Worm (Caenorhabditis elegans): Measurements from ENCODE around the gene flr-1.
A peak's percentile ranks its signal among the peaks of the same experiment; 100 is the strongest.

flr-1 gene

DNA sequence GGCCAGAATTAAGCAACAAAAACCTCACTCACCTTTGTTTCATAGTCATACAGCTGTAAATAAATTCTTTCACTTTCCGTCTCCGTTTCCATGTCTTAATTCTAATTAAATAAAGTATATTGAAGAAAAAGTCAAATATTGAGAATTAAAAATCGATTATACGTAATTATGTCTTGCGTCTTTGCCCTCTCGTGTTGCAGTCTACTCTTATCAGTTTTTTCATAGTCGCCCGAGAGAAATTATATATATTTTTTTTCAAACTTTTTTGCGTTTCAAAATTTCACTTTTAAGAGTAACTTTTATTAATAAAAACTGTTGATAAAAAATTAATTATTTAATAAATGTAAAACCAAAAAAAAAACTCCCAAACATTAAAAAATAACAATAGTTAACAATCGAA lies at the start of gene flr-1:
flr-1 (minus strand) TSS at position 101 of the 400 bp plus-strand sequence.
- no peak for TF ChIP-seq W03F9.2 (tag; optimal IDR thresholded peaks at IDR 0.05)
- no peak for TF ChIP-seq him-1 (tag; optimal IDR thresholded peaks at IDR 0.05)

DNA sequence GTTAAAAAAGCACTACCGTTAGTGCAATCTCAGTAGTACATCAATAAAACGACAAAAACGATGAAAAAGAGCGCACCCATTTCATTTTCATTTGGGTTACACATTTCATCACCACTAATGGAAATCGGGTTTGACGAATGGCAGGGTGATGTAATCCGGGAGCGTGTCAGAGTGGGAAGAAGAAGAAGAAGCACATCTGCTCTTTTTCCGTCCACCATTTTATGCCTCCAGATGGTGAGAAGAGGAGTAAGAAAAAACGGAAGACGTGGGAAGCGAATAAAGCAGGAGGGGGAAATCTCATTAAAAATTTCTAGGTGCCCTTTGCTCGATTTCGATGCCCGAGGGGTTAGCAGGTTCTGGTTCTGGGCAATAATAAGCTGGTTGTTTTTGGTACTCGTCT lies 49.7 kb upstream of the flr-1 start:
- TF ChIP-seq him-1 (tag; optimal IDR thresholded peaks at IDR 0.05) (no peak), W03F9.2 (tag; optimal IDR thresholded peaks at IDR 0.05) (no peak), dao-5 (tag; optimal IDR thresholded peaks at IDR 0.05) (no peak)

DNA sequence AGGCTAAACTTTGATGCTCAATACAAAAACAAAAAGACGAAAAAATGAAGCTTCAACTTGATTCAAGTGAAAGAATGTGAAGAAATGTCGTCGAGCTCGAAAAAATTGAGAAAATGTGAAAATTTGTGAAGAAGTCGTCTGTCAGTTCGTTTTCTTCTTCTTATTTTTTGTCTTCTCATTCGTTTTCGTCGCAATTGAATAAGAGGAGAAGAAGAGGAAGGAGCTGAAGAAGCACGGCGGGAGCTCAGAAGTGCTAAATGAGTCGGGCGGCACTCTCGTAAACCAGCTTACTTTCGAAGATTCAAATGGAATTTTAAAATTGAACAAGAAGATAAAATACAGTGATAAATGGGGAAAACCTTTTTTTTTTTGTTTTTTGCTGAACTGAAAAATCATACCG lies 48.9 kb upstream of the flr-1 start:
- TF ChIP-seq him-1 (tag; optimal IDR thresholded peaks at IDR 0.05), result no peak
- TF ChIP-seq dao-5 (tag; optimal IDR thresholded peaks at IDR 0.05), result no peak
- TF ChIP-seq W03F9.2 (tag; optimal IDR thresholded peaks at IDR 0.05), result no peak

DNA sequence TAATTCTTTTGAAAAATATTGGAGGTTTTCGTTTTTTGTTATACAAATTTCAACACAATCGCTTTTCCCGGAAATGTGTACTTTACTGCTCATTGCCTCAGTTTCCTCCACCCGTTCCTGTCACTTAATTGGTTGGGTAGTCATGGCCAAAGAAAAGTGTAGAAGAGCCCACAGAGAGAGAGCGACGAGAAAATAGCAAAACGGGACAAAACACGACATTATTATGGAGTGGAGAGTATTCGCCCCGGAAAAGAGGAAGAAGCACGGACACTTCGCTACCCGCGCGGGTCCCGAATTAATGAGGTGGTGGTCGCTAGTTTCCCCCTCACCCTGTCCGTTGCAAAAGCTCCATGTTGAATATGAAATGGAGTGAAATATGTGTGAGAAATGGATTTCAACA lies 47.5 kb upstream of the flr-1 start:
- TF ChIP-seq him-1 (tag; optimal IDR thresholded peaks at IDR 0.05), result no peak
- TF ChIP-seq W03F9.2 (tag; optimal IDR thresholded peaks at IDR 0.05), result no peak
- no peak for TF ChIP-seq dao-5 (tag; optimal IDR thresholded peaks at IDR 0.05)

ce11 chrX:13502282-13502681 lies 45.9 kb upstream of the flr-1 start:
- TF ChIP-seq dao-5 (tag; optimal IDR thresholded peaks at IDR 0.05) (no peak), him-1 (tag; optimal IDR thresholded peaks at IDR 0.05) (peak; percentile 85)

DNA sequence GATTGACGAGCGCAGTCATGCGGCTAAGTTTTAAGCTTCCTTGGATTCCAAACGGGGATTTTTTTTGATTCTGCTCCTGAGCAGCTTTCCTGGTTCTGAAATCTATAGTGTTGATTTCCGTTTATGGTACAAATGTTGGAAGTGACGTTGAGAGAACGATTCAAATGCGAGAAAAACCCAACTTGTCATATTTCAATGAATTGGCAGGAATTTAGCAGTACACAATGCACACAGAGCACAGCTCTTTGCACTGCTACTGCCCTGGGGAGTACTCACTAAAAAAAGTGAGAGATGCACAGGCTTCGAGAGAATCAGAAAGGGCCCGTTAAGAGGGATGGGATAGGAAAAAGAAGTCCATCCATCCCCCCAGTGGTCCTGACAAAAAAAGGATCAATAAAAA lies 44.2 kb upstream of the flr-1 start, which contains the start of gene sad-1:
sad-1 (minus strand) TSS at position 101 of the 400 bp plus-strand sequence.
- TF ChIP-seq dao-5 (tag; optimal IDR thresholded peaks at IDR 0.05) (no peak), him-1 (tag; optimal IDR thresholded peaks at IDR 0.05) (no peak), W03F9.2 (tag; optimal IDR thresholded peaks at IDR 0.05) (no peak)

ce11 chrX:13499923-13500322 lies 43.6 kb upstream of the flr-1 start:
- TF ChIP-seq W03F9.2 (tag; optimal IDR thresholded peaks at IDR 0.05) (no peak), dao-5 (tag; optimal IDR thresholded peaks at IDR 0.05) (no peak), him-1 (tag; optimal IDR thresholded peaks at IDR 0.05) (no peak)

ce11 chrX:13499098-13499497 lies 42.8 kb upstream of the flr-1 start:
- TF ChIP-seq him-1 (tag; optimal IDR thresholded peaks at IDR 0.05) (no peak), W03F9.2 (tag; optimal IDR thresholded peaks at IDR 0.05) (no peak), dao-5 (tag; optimal IDR thresholded peaks at IDR 0.05) (no peak)

- peak; percentile 17 for TF ChIP-seq him-1 (tag; optimal IDR thresholded peaks at IDR 0.05)
- no peak for TF ChIP-seq W03F9.2 (tag; optimal IDR thresholded peaks at IDR 0.05)
These were observed 37.4 kb upstream of the flr-1 start for ce11 chrX:13493762-13494161.

DNA sequence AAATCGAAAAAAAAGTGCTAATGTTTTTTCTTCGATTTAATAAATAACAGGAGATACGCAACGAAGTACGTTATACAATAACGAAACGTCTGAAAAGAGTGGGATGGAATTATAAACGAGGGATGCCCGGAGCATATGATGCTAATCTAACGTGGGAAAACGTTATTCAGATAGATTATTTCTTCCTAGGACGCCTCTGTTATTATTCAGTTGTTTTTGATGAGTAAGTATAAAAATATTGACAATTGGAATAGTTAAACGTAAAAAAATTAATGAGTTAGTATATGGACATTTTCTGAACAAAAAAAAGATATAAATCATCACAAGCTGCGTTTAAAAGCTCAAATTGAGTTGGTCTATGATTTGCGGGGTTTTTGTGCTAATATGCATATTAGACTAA lies 28.5 kb upstream of the flr-1 start, which contains the start of gene srd-51:
srd-51 (minus strand) TSS at position 101 of the 400 bp plus-strand sequence.
- TF ChIP-seq dao-5 (tag; optimal IDR thresholded peaks at IDR 0.05), result no peak
- no peak for TF ChIP-seq him-1 (tag; optimal IDR thresholded peaks at IDR 0.05)
- TF ChIP-seq W03F9.2 (tag; optimal IDR thresholded peaks at IDR 0.05), result no peak

DNA sequence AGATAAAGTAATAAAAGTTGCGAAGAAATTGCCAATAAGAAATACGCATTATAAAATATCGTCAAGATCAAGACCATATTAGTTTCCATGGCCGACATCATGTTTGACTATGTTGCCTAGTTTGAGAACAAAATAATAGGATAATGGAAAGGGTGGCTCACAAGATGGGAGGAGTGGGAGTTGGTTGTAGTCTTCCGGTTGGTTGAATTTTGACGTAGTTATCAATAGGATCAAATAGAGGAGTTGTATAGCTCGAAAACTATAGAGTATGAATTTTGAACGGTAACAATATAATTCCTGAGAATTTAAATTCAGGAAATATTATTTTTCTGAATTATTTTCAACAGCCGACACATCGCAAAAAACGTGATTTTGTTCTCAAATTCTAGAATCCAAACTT lies 25.4 kb upstream of the flr-1 start, which contains the start of gene srd-50:
srd-50 (minus strand) TSS at position 101 of the 400 bp plus-strand sequence.
- TF ChIP-seq W03F9.2 (tag; optimal IDR thresholded peaks at IDR 0.05), result no peak
- TF ChIP-seq him-1 (tag; optimal IDR thresholded peaks at IDR 0.05), result no peak
- no peak for TF ChIP-seq dao-5 (tag; optimal IDR thresholded peaks at IDR 0.05)

- TF ChIP-seq him-1 (tag; optimal IDR thresholded peaks at IDR 0.05) (no peak), W03F9.2 (tag; optimal IDR thresholded peaks at IDR 0.05) (no peak), dao-5 (tag; optimal IDR thresholded peaks at IDR 0.05) (no peak)
These were observed 21.0 kb upstream of the flr-1 start, which contains the start of gene efn-3 for ce11 chrX:13477356-13477755. efn-3 (minus strand) TSS chrX:13477456.

DNA sequence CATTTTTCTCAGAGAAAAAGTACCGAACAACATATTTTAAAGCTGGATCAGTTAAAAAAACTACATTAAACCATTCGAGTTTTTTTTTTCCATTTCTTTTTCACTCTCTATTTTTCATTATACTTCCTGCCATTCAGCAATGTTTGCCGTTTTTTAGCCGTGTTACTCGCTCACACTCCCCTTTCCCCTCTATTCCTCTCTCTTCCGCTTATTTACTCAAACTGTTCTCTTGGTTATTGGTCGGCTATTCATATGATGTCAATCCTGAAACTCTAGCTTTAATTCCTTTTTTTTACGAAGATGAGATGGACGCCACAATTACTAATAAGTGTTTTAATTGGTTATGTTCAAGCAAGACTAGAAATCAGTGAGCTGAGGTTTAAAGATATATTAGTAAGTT lies 15.5 kb upstream of the flr-1 start, which contains the start of gene tre-4:
tre-4 (plus strand) TSS at position 301 of the 400 bp plus-strand sequence.
- no peak for TF ChIP-seq him-1 (tag; optimal IDR thresholded peaks at IDR 0.05)
- TF ChIP-seq dao-5 (tag; optimal IDR thresholded peaks at IDR 0.05), result no peak
- TF ChIP-seq W03F9.2 (tag; optimal IDR thresholded peaks at IDR 0.05), result no peak

DNA sequence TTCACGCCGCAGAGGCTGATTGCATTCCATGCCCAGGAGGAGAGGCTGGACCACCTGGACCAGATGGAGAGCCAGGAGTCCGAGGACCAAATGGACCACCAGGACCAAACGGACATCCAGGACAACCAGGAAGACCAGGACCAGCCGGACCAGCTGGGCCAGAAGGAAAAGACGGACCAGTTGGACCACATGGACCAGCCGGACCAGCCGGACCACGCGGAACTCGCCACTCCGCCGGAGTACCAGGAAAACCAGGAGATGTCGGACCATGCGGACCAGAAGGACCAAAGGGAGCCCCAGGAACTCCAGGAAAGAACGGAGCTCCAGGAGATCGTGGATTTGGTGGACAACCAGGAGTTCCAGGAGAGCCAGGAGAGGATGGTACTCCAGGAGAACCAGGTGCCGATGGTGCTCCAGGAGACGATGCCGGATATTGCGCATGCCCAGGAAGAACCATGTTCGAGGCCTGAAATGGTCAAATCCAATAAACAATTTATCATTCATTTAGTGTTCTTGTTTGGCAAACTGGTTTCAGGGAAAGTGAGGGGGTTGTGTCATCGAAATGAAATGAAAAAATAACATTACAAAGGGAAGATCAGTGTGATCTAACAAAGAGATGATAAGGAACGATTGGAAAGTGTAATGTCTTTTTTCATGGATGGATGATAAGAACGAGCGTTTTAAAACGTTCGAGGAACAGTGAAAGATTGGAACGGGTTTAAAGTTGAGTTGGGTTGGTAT lies 13.7 kb upstream of the flr-1 start:
- TF ChIP-seq him-1 (tag; optimal IDR thresholded peaks at IDR 0.05) (no peak), dao-5 (tag; optimal IDR thresholded peaks at IDR 0.05) (no peak), W03F9.2 (tag; optimal IDR thresholded peaks at IDR 0.05) (no peak)
